Fruit fly (Drosophila melanogaster) whole organism, wandering third instar larva: Measurements from ENCODE around the gene Ac3.

ENCODE experiments used
- Dif ChIP-seq: fragments of 200-275, 200-300 bp; sonication (Bioruptor generic); optimal IDR thresholded peaks from 2 replicates; lab custom pipeline; 2018; ENCODE audit warnings: missing biosample characterization, missing genetic modification characterization; ENCODE audit not compliant: partially characterized antibody
- Mio ChIP-seq: sonication (Bioruptor generic); optimal IDR thresholded peaks from 2 replicates; lab custom pipeline; 2016; ENCODE audit warnings: missing biosample characterization, missing genetic modification characterization
- N ChIP-seq: fragments of >200 bp; optimal IDR thresholded peaks from 2 replicates; lab custom pipeline; 2018; ENCODE audit warnings: missing biosample characterization, missing external identifiers, missing genetic modification characterization
- lola ChIP-seq: fragments of >200 bp; optimal IDR thresholded peaks from 2 replicates; lab custom pipeline; 2017; ENCODE audit warnings: missing biosample characterization, missing genetic modification characterization
- psq ChIP-seq: fragments of 200-800 bp; sonication (Bioruptor generic); optimal IDR thresholded peaks from 3 replicates; lab custom pipeline; 2017; ENCODE audit warnings: missing biosample characterization, mild to moderate bottlenecking, missing genetic modification characterization, moderate library complexity

DNA sequence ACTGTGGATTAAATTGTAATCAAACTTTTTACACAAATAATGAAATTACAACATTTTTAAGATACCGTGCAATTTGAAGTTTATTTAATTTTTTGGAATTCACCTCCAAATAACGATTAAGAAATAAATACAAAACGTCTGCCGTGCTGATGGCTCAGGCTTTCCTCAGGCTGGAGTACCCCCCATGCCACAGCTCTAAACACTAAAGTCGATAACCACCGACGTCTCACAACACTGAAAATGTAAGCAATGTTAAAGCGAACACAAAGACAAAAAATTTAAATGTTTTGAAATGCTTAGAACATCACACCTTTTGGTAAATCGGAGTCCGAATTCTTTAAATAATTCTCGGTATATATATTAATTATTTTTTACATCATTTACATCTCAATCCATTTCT lies 25.0 kb downstream of the Ac3 start:
- no peak for TF ChIP-seq Mio (GFP tag; lab: Kevin White, UChicago)
- no peak for TF ChIP-seq Dif (GFP tag; lab: Kevin White, UChicago)
- peak; percentile 0 for TF ChIP-seq psq (GFP tag; lab: Kevin White, UChicago)
- no peak for TF ChIP-seq N (GFP tag; lab: Kevin White, UChicago)
- TF ChIP-seq lola (GFP tag; lab: Kevin White, UChicago) = no peak
